Worm (Caenorhabditis elegans) whole organism, early embryonic: ENCODE data around the gene Y73B6A.3.

ENCODE experiments used
- F13C5.2 ChIP-seq: sonication (generic microtip); optimal IDR thresholded peaks from 2 replicates; lab custom pipeline; 2017; ENCODE audit warnings: mild to moderate bottlenecking, missing genetic modification characterization, inconsistent platforms, missing compliant biosample characterization
- ama-1 ChIP-seq: fragments of 150-350 bp; optimal IDR thresholded peaks from 2 replicates; lab custom pipeline; 2014
- ceh-13 ChIP-seq: fragments of 200-800 bp; sonication (Bioruptor generic); optimal IDR thresholded peaks from 2 replicates; lab custom pipeline; 2018; ENCODE audit warnings: mild to moderate bottlenecking, missing genetic modification characterization, missing compliant biosample characterization
- ceh-36 ChIP-seq: sonication (generic microtip); optimal IDR thresholded peaks from 2 replicates; lab custom pipeline; 2016; ENCODE audit warnings: missing genetic modification characterization, inconsistent platforms, missing compliant biosample characterization
- ets-7 ChIP-seq: sonication (generic microtip); optimal IDR thresholded peaks from 2 replicates; lab custom pipeline; 2016; ENCODE audit warnings: missing genotype, missing genetic modification characterization, missing compliant biosample characterization
- hmbx-1 ChIP-seq: sonication (generic microtip); optimal IDR thresholded peaks from 2 replicates; lab custom pipeline; 2016; ENCODE audit warnings: mild to moderate bottlenecking, missing genetic modification characterization, missing compliant biosample characterization
- hnd-1 ChIP-seq: sonication (generic microtip); optimal IDR thresholded peaks from 2 replicates; lab custom pipeline; 2016; ENCODE audit warnings: missing genetic modification characterization, missing compliant biosample characterization
- pes-1 ChIP-seq: fragments of 200-800 bp; sonication (Bioruptor generic); IDR thresholded peaks from 2 replicates; pipeline ENCODE4 v1.3.6; 2022; ENCODE audit warnings: missing genetic modification reagents, missing genetic modification characterization, missing compliant biosample characterization
- scrt-1 ChIP-seq: fragments of 200-800 bp; sonication (Bioruptor generic); IDR thresholded peaks from 2 replicates; pipeline ENCODE4 v1.3.6; 2022; ENCODE audit warnings: missing genetic modification characterization, missing compliant biosample characterization
- tbx-11 ChIP-seq: fragments of 200-800 bp; sonication (Bioruptor generic); IDR thresholded peaks from 2 replicates; pipeline ENCODE4 v1.3.6; 2022; ENCODE audit warnings: missing genetic modification characterization, missing compliant biosample characterization
- tbx-37 ChIP-seq: fragments of 200-800 bp; sonication (Bioruptor generic); conservative IDR thresholded peaks from 2 replicates; pipeline ENCODE4 v1.3.6; 2022; ENCODE audit warnings: missing genetic modification reagents, missing genetic modification characterization, missing compliant biosample characterization
- tra-4 ChIP-seq: sonication (generic microtip); optimal IDR thresholded peaks from 2 replicates; lab custom pipeline; 2017; ENCODE audit warnings: missing genetic modification characterization, missing compliant biosample characterization

- TF ChIP-seq ceh-36 (tag; lab: Kevin White, UChicago) (no peak), ama-1 (lab: Kevin White, UChicago) (no peak), scrt-1 (no peak), ceh-13 (GFP tag; lab: Kevin White, UChicago) (no peak), pes-1 (GFP tag; lab: Robert Waterston, UW) (no peak), ets-7 (tag; lab: Kevin White, UChicago) (no peak), tbx-11 (GFP tag; lab: Robert Waterston, UW) (no peak), tra-4 (tag; lab: Kevin White, UChicago) (no peak), hnd-1 (no peak), tbx-37 (GFP tag; lab: Robert Waterston, UW) (no peak), F13C5.2 (tag; lab: Kevin White, UChicago) (no peak), hmbx-1 (tag; lab: Kevin White, UChicago) (no peak)
Measured at ce11 chrIV:6777156-6777555, 37.1 kb upstream of the Y73B6A.3 start.
